Worm (Caenorhabditis elegans) whole organism, late embryonic: Measurements from ENCODE around the gene C09B9.1.

Experiments used
- F13H6.1 ChIP-seq: sonication (generic microtip); optimal IDR thresholded peaks from 2 replicates; lab custom pipeline; 2016; ENCODE audit warnings: missing genetic modification characterization, missing compliant biosample characterization
- Y22D7AL.16 ChIP-seq: sonication (generic microtip); optimal IDR thresholded peaks from 2 replicates; lab custom pipeline; 2016; ENCODE audit warnings: missing genetic modification characterization, missing compliant biosample characterization
- ama-1 ChIP-seq: fragments of 150-350 bp; optimal IDR thresholded peaks from 2 replicates; lab custom pipeline; 2014
- ceh-18 ChIP-seq: sonication (generic microtip); optimal IDR thresholded peaks from 2 replicates; lab custom pipeline; 2016; ENCODE audit warnings: missing genetic modification characterization, missing compliant biosample characterization
- ceh-22 ChIP-seq: sonication (generic microtip); optimal IDR thresholded peaks from 2 replicates; lab custom pipeline; 2017; ENCODE audit warnings: missing biosample characterization, missing genetic modification characterization
- ceh-6 ChIP-seq: fragments of 200-800 bp; sonication (Bioruptor generic); optimal IDR thresholded peaks from 2 replicates; lab custom pipeline; 2018; ENCODE audit warnings: mild to moderate bottlenecking, missing genetic modification characterization, missing compliant biosample characterization
- elt-2 ChIP-seq: sonication (generic microtip); optimal IDR thresholded peaks from 2 replicates; lab custom pipeline; 2016; ENCODE audit warnings: missing genetic modification reagents, missing genetic modification characterization, missing compliant biosample characterization
- hlh-6 ChIP-seq: sonication (generic microtip); optimal IDR thresholded peaks from 2 replicates; lab custom pipeline; 2016; ENCODE audit warnings: missing genotype, missing genetic modification characterization, missing compliant biosample characterization
- pag-3 ChIP-seq: sonication (generic microtip); optimal IDR thresholded peaks from 2 replicates; lab custom pipeline; 2016; ENCODE audit warnings: missing compliant biosample characterization, missing genetic modification characterization, borderline replicate concordance
- pha-4 ChIP-seq: fragments of 150-350 bp; optimal IDR thresholded peaks from 2 replicates; lab custom pipeline; 2018; ENCODE audit warnings: missing biosample characterization, missing genetic modification reagents, missing genetic modification characterization
- unc-55 ChIP-seq: sonication (generic microtip); optimal IDR thresholded peaks from 2 replicates; lab custom pipeline; 2017; ENCODE audit warnings: missing biosample characterization, missing genetic modification reagents, missing genetic modification characterization

DNA sequence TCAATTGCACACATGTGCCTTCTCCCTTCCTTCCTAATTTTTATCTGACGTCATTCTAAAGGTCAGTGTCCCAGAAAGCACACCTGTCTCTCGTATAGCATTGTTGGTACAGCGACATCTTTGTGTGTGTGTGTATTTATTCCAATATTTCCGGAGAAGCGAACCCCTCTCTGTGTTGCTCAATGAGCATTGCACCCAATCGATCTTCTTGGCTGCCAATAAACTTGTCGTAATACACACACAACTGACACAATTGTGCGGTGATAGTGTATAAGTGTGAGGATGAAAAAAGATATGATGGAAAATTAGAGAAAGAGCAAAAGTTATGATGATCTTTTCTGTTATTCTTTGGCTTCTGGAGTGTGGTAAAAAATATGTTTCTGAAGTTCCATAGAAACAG, 39.0 kb downstream of the C09B9.1 start:
- TF ChIP-seq pag-3 (tag; lab: Kevin White, UChicago) (no peak), elt-2 (tag; lab: Kevin White, UChicago) (no peak), ceh-18 (tag; lab: Kevin White, UChicago) (no peak), pha-4 (tag; lab: Kevin White, UChicago) (no peak), F13H6.1 (tag; lab: Kevin White, UChicago) (no peak), ama-1 (lab: Kevin White, UChicago) (no peak), Y22D7AL.16 (no peak), ceh-6 (GFP tag; lab: Kevin White, UChicago) (no peak), hlh-6 (tag; lab: Kevin White, UChicago) (no peak), unc-55 (GFP tag; lab: Kevin White, UChicago) (peak; percentile 71), ceh-22 (no peak)
